Fruit fly (Drosophila melanogaster) whole organism, embryonic: ENCODE data around the gene RhoGAP18B.

ENCODE experiments used
- Adf1 ChIP-seq: fragments of 200-800 bp; sonication (Bioruptor generic); IDR thresholded peaks from 2 replicates; pipeline ENCODE4 v1.3.6; 2022; ENCODE audit warnings: missing biosample characterization, missing genetic modification characterization
- Bdp1 ChIP-seq: fragments of 200-800 bp; sonication (Bioruptor generic); optimal IDR thresholded peaks from 3 replicates; lab custom pipeline; 2016; ENCODE audit warnings: missing biosample characterization, missing genetic modification characterization
- CG10209 ChIP-seq: fragments of 200-800 bp; sonication (Bioruptor generic); optimal IDR thresholded peaks from 3 replicates; lab custom pipeline; 2017; ENCODE audit warnings: missing biosample characterization, mild to moderate bottlenecking, missing genetic modification characterization, missing genetic modification reagents
- CG10979 ChIP-seq: fragments of 200-800 bp; sonication (Bioruptor generic); optimal IDR thresholded peaks from 2 replicates; lab custom pipeline; 2018; ENCODE audit warnings: missing biosample characterization, mild to moderate bottlenecking, missing genetic modification characterization, moderate library complexity
- CG15269 ChIP-seq: fragments of 200-800 bp; sonication (Bioruptor generic); optimal IDR thresholded peaks from 2 replicates; lab custom pipeline; 2018; ENCODE audit warnings: missing biosample characterization, mild to moderate bottlenecking, missing genetic modification characterization, moderate library complexity
- CG1647 ChIP-seq: fragments of 200-800 bp; sonication (Bioruptor generic); optimal IDR thresholded peaks from 3 replicates; lab custom pipeline; 2016; ENCODE audit warnings: missing biosample characterization, missing genetic modification characterization
- CG16863 ChIP-seq: fragments of 200-800 bp; sonication (Bioruptor generic); optimal IDR thresholded peaks from 3 replicates; lab custom pipeline; 2016; ENCODE audit warnings: missing biosample characterization, missing genetic modification characterization
- CG17612 ChIP-seq: fragments of 200-800 bp; sonication (Bioruptor generic); IDR thresholded peaks from 2 replicates; pipeline ENCODE4 v1.3.6; 2022; ENCODE audit warnings: missing biosample characterization, missing genetic modification characterization
- CG1832 ChIP-seq: fragments of 200-800 bp; sonication (Bioruptor generic); optimal IDR thresholded peaks from 2 replicates; lab custom pipeline; 2017; ENCODE audit warnings: missing biosample characterization, mild to moderate bottlenecking, missing genetic modification characterization, inconsistent platforms
- CG18476 ChIP-seq: fragments of 200-800 bp; sonication (Bioruptor generic); optimal IDR thresholded peaks from 2 replicates; lab custom pipeline; 2016; ENCODE audit warnings: missing biosample characterization, mild to moderate bottlenecking, missing genetic modification characterization
- CG18764 ChIP-seq: fragments of 200-800 bp; sonication (Bioruptor generic); optimal IDR thresholded peaks from 3 replicates; lab custom pipeline; 2016; ENCODE audit warnings: missing biosample characterization, missing genetic modification characterization
- CG2116 ChIP-seq: fragments of 200-800 bp; sonication (Bioruptor generic); optimal IDR thresholded peaks from 3 replicates; lab custom pipeline; 2018; ENCODE audit warnings: missing biosample characterization, mild to moderate bottlenecking, missing genetic modification characterization
- CG3065 ChIP-seq: fragments of 200-800 bp; sonication (Bioruptor generic); optimal IDR thresholded peaks from 2 replicates; lab custom pipeline; 2016; ENCODE audit warnings: missing biosample characterization, missing genetic modification characterization
- CG4360 ChIP-seq: fragments of 200-800 bp; sonication (Bioruptor generic); IDR thresholded peaks from 2 replicates; pipeline ENCODE4 v1.3.6; 2022; ENCODE audit warnings: missing biosample characterization, missing genetic modification characterization
- CG4820 ChIP-seq: fragments of 200-800 bp; sonication (Bioruptor generic); optimal IDR thresholded peaks from 3 replicates; lab custom pipeline; 2016; ENCODE audit warnings: missing biosample characterization, missing genetic modification characterization
- CG6683 ChIP-seq: fragments of 200-800 bp; sonication (Bioruptor generic); optimal IDR thresholded peaks from 2 replicates; lab custom pipeline; 2017; ENCODE audit warnings: missing biosample characterization, mild to moderate bottlenecking, missing genetic modification characterization, missing genetic modification reagents
- CG9437 ChIP-seq: fragments of 200-800 bp; sonication (Bioruptor generic); optimal IDR thresholded peaks from 2 replicates; lab custom pipeline; 2018; ENCODE audit warnings: missing biosample characterization, mild to moderate bottlenecking, missing genetic modification characterization
- Chrac-16 ChIP-seq: fragments of 200-800 bp; sonication (Bioruptor generic); optimal IDR thresholded peaks from 3 replicates; lab custom pipeline; 2016; ENCODE audit warnings: missing biosample characterization, missing genetic modification characterization
- D19B ChIP-seq: fragments of 200-800 bp; sonication (Bioruptor generic); optimal IDR thresholded peaks from 2 replicates; lab custom pipeline; 2017; ENCODE audit warnings: missing biosample characterization, mild to moderate bottlenecking, missing genetic modification characterization
- Dek ChIP-seq: fragments of 200-800 bp; sonication (Bioruptor generic); optimal IDR thresholded peaks from 3 replicates; lab custom pipeline; 2019; ENCODE audit warnings: missing biosample characterization, mild to moderate bottlenecking, missing genetic modification characterization, moderate library complexity
- Doc2 ChIP-seq: fragments of 200-800 bp; sonication (Bioruptor generic); IDR thresholded peaks from 2 replicates; pipeline ENCODE4 v1.3.6; 2022; ENCODE audit warnings: missing biosample characterization, missing genetic modification characterization
- Ets65A ChIP-seq: fragments of 200-800 bp; sonication (Bioruptor generic); peaks from one replicate; lab custom pipeline; 2016; ENCODE audit warnings: missing biosample characterization, missing genetic modification characterization
- HLHmδ ChIP-seq: fragments of 200-800 bp; sonication (Bioruptor generic); optimal IDR thresholded peaks from 2 replicates; lab custom pipeline; 2018; ENCODE audit warnings: missing biosample characterization, mild to moderate bottlenecking, missing genetic modification characterization, moderate library complexity
- Hr78 ChIP-seq, 2 experiments: fragments of 200-800 bp in 1 of 2; fragments of >200 bp in 1 of 2; sonication (Bioruptor generic) in 1 of 2; optimal IDR thresholded peaks; 2 replicates each; lab custom pipeline; 2017 to 2019; ENCODE audit warnings: missing biosample characterization in 2 of 2, missing genetic modification characterization in 2 of 2, mild to moderate bottlenecking in 1 of 2, moderate library complexity in 1 of 2
- Lhr ChIP-seq: fragments of 200-800 bp; sonication (Bioruptor generic); optimal IDR thresholded peaks from 3 replicates; lab custom pipeline; 2017; ENCODE audit warnings: mild to moderate bottlenecking, missing biosample characterization, missing genetic modification reagents, missing genetic modification characterization
- MESR4 ChIP-seq: fragments of 200-800 bp; sonication (Bioruptor generic); optimal IDR thresholded peaks from 2 replicates; lab custom pipeline; 2018; ENCODE audit warnings: missing biosample characterization, mild to moderate bottlenecking, missing genetic modification characterization, moderate library complexity
- Meics ChIP-seq: fragments of 200-800 bp; sonication (Bioruptor generic); optimal IDR thresholded peaks from 2 replicates; lab custom pipeline; 2017; ENCODE audit warnings: missing biosample characterization, mild to moderate bottlenecking, missing genetic modification characterization
- Nf-YA ChIP-seq: fragments of 200-800 bp; sonication (Bioruptor generic); IDR thresholded peaks from 2 replicates; pipeline ENCODE4 v1.3.6; 2022; ENCODE audit warnings: missing biosample characterization, missing genetic modification characterization
- PHDP ChIP-seq: fragments of 200-800 bp; sonication (Bioruptor generic); optimal IDR thresholded peaks from 3 replicates; lab custom pipeline; 2018; ENCODE audit warnings: missing biosample characterization, mild to moderate bottlenecking, missing genetic modification characterization, moderate library complexity
- Side ChIP-seq: fragments of 200-800 bp; sonication (Bioruptor generic); optimal IDR thresholded peaks from 2 replicates; lab custom pipeline; 2016; ENCODE audit warnings: missing biosample characterization, missing genetic modification characterization
- Six4 ChIP-seq: fragments of 200-800 bp; sonication (Bioruptor generic); optimal IDR thresholded peaks from 2 replicates; lab custom pipeline; 2016; ENCODE audit warnings: missing biosample characterization, missing genetic modification characterization
- Sox102F ChIP-seq: fragments of 200-800 bp; sonication (Bioruptor generic); optimal IDR thresholded peaks from 2 replicates; lab custom pipeline; 2018; ENCODE audit warnings: missing biosample characterization, mild to moderate bottlenecking, missing genetic modification characterization, moderate library complexity
- Sry-β ChIP-seq: fragments of 200-800 bp; sonication (Bioruptor generic); optimal IDR thresholded peaks from 2 replicates; lab custom pipeline; 2018; ENCODE audit warnings: missing biosample characterization, mild to moderate bottlenecking, missing genetic modification characterization, moderate library complexity
- aop ChIP-seq: fragments of 200-800 bp; sonication (Bioruptor generic); IDR thresholded peaks from 2 replicates; pipeline ENCODE4 v1.3.6; 2022; ENCODE audit warnings: missing biosample characterization, missing genetic modification characterization
- caup ChIP-seq: fragments of 200-800 bp; sonication (Bioruptor generic); optimal IDR thresholded peaks from 3 replicates; lab custom pipeline; 2017; ENCODE audit warnings: missing biosample characterization, mild to moderate bottlenecking, missing genetic modification characterization, moderate library complexity; ENCODE audit not compliant: severe bottlenecking
- chinmo ChIP-seq: fragments of 200-800 bp; sonication (Bioruptor generic); IDR thresholded peaks from 4 replicates; pipeline ENCODE4 v1.3.6; 2022; ENCODE audit warnings: missing biosample characterization, missing genetic modification characterization; ENCODE audit not compliant: partially characterized antibody
- emc ChIP-seq: fragments of 200-800 bp; sonication (Bioruptor generic); optimal IDR thresholded peaks from 2 replicates; lab custom pipeline; 2016; ENCODE audit warnings: missing biosample characterization, missing genetic modification characterization
- exex ChIP-seq: fragments of 200-800 bp; sonication (Bioruptor generic); optimal IDR thresholded peaks from 4 replicates; lab custom pipeline; 2018; ENCODE audit warnings: missing biosample characterization, mild to moderate bottlenecking, missing genetic modification characterization, moderate library complexity
- gro ChIP-seq: fragments of 200-800 bp; sonication (Bioruptor generic); optimal IDR thresholded peaks from 2 replicates; lab custom pipeline; 2016; ENCODE audit warnings: missing biosample characterization, missing genetic modification characterization
- lbe ChIP-seq: fragments of 200-800 bp; sonication (Bioruptor generic); optimal IDR thresholded peaks from 2 replicates; lab custom pipeline; 2016; ENCODE audit warnings: missing biosample characterization, mild to moderate bottlenecking, missing genetic modification characterization
- pum ChIP-seq: fragments of 200-800 bp; sonication (Bioruptor generic); optimal IDR thresholded peaks from 2 replicates; lab custom pipeline; 2016; ENCODE audit warnings: missing biosample characterization, missing genetic modification characterization
- rib ChIP-seq: fragments of 200-800 bp; sonication (Bioruptor generic); IDR thresholded peaks from 2 replicates; pipeline ENCODE4 v1.3.6; 2022; ENCODE audit warnings: missing biosample characterization, missing genetic modification characterization
- sim ChIP-seq: fragments of 200-800 bp; sonication (Bioruptor generic); IDR thresholded peaks from 2 replicates; pipeline ENCODE4 v1.3.6; 2022; ENCODE audit warnings: missing biosample characterization, missing genetic modification characterization
- so ChIP-seq: fragments of 200-800 bp; sonication (Bioruptor generic); IDR thresholded peaks from 3 replicates; pipeline ENCODE4 v1.3.6; 2022; ENCODE audit warnings: missing biosample characterization, missing genetic modification characterization
- tgo ChIP-seq: fragments of 200-800 bp; sonication (Bioruptor generic); IDR thresholded peaks from 3 replicates; pipeline ENCODE4 v1.3.6; 2022; ENCODE audit warnings: missing biosample characterization, missing genetic modification characterization
- trem ChIP-seq: fragments of 200-800 bp; optimal IDR thresholded peaks from 3 replicates; lab custom pipeline; 2019; ENCODE audit warnings: missing biosample characterization, mild to moderate bottlenecking, missing genetic modification characterization, moderate library complexity
- zen ChIP-seq: fragments of 200-800 bp; sonication (Bioruptor generic); optimal IDR thresholded peaks from 3 replicates; lab custom pipeline; 2018; ENCODE audit warnings: missing biosample characterization, mild to moderate bottlenecking, missing genetic modification characterization, moderate library complexity

Gene RhoGAP18B

dm6 chrX:19167586-19168403 is 913 bp upstream of the RhoGAP18B start (continued):
- TF ChIP-seq sim (GFP tag; lab: Robert Waterston, UW) (no peak), Ets65A (GFP tag; lab: Kevin White, UChicago) (no peak), trem (tag; lab: Kevin White, UChicago) (no peak), lbe (GFP tag; lab: Kevin White, UChicago) (no peak), zen (no peak), CG1647 (no peak), CG3065 (no peak), D19B (peak; percentile 51), CG1832 (GFP tag; lab: Kevin White, UChicago) (peak; percentile 13), pum (no peak), Chrac-16 (GFP tag; lab: Kevin White, UChicago) (no peak), Hr78 (GFP tag; optimal IDR thresholded peaks at IDR 0.05; lab: Kevin White, UChicago) (no peak), Bdp1 (GFP tag; lab: Kevin White, UChicago) (no peak), Doc2 (GFP tag; lab: Robert Waterston, UW) (no peak), PHDP (tag; lab: Kevin White, UChicago) (no peak), so (GFP tag; lab: Robert Waterston, UW) (peak; percentile 57; the same call in 1 of the 3 replicates), CG6683 (GFP tag; lab: Kevin White, UChicago) (no peak), CG17612 (GFP tag; lab: Robert Waterston, UW) (no peak), Nf-YA (GFP tag; lab: Robert Waterston, UW) (no peak), tgo (GFP tag; lab: Robert Waterston, UW) (0 out of 3 replicates have a peak, but pooled peaks have one; percentile 13), CG15269 (peak; percentile 7), rib (GFP tag; lab: Robert Waterston, UW) (no peak), Lhr (GFP tag; lab: Kevin White, UChicago) (no peak), Sry-β (GFP tag; lab: Kevin White, UChicago) (no peak), Meics (GFP tag; lab: Kevin White, UChicago) (no peak), Adf1 (GFP tag; lab: Robert Waterston, UW) (peak; percentile 88), CG9437 (GFP tag; lab: Kevin White, UChicago) (no peak), gro (GFP tag; lab: Kevin White, UChicago) (peak; percentile 40), CG4820 (no peak), HLHmδ (GFP tag; lab: Kevin White, UChicago) (peak; percentile 46), CG4360 (GFP tag; lab: Robert Waterston, UW) (no peak), exex (tag; lab: Kevin White, UChicago) (peak; percentile 44), aop (GFP tag; lab: Robert Waterston, UW) (0 out of 2 replicates have a peak, but pooled peaks have one; percentile 13), MESR4 (GFP tag; lab: Kevin White, UChicago) (no peak), CG2116 (GFP tag; lab: Kevin White, UChicago) (no peak), chinmo (GFP tag; lab: Robert Waterston, UW) (peak; percentile 81; the same call in 3 of the 4 replicates)

dm6 chrX:19166152-19166935 is 538 bp downstream of the RhoGAP18B start:
- TF ChIP-seq pum (peak; percentile 9), emc (GFP tag; lab: Kevin White, UChicago) (no peak), Side (no peak), caup (GFP tag; lab: Kevin White, UChicago) (no peak), CG18476 (peak; percentile 34), Meics (GFP tag; lab: Kevin White, UChicago) (peak; percentile 66), CG16863 (GFP tag; lab: Kevin White, UChicago) (peak; percentile 9), chinmo (GFP tag; lab: Robert Waterston, UW) (0 out of 4 replicates have a peak, but pooled peaks have one; percentile 26), Dek (tag; lab: Kevin White, UChicago) (peak; percentile 50), Sox102F (GFP tag; lab: Kevin White, UChicago) (peak; percentile 51), CG10979 (tag; lab: Kevin White, UChicago) (peak; percentile 4), Six4 (GFP tag; lab: Kevin White, UChicago) (no peak), CG18764 (no peak), CG10209 (peak; percentile 58)
